Worm (Caenorhabditis elegans) whole organism, L4 larva: ENCODE results near the gene T10G3.3.

Experiments
- F37D6.2 ChIP-seq: sonication (generic microtip); optimal IDR thresholded peaks from 2 replicates; lab custom pipeline; 2016; ENCODE audit warnings: mild to moderate bottlenecking, missing genetic modification characterization, missing compliant biosample characterization
- T26A8.4 ChIP-seq: fragments of 200-800 bp; sonication (Bioruptor generic); IDR thresholded peaks from 2 replicates; pipeline ENCODE4 v1.3.6; 2022; ENCODE audit warnings: missing genetic modification characterization, missing compliant biosample characterization
- arid-1 ChIP-seq: fragments of 200-800 bp; sonication (Bioruptor generic); conservative IDR thresholded peaks from 2 replicates; pipeline ENCODE4 v1.3.6; 2022; ENCODE audit warnings: missing genetic modification reagents, missing genetic modification characterization, missing compliant biosample characterization
- attf-4 ChIP-seq: sonication (generic microtip); optimal IDR thresholded peaks from 3 replicates; lab custom pipeline; 2017; ENCODE audit warnings: missing biosample characterization, missing genetic modification characterization
- ceh-62 ChIP-seq: sonication (generic microtip); optimal IDR thresholded peaks from 2 replicates; lab custom pipeline; 2017; ENCODE audit warnings: missing biosample characterization, missing genetic modification characterization
- daf-12 ChIP-seq: fragments of 150-350 bp; optimal IDR thresholded peaks from 2 replicates; lab custom pipeline; 2014; ENCODE audit warnings: missing biosample characterization, missing genetic modification reagents, missing genetic modification characterization
- dpl-1 ChIP-seq: fragments of 150-350 bp; optimal IDR thresholded peaks from 2 replicates; lab custom pipeline; 2014; ENCODE audit warnings: missing biosample characterization, missing genetic modification reagents, missing genetic modification characterization
- fos-1 ChIP-seq: fragments of 150-350 bp; optimal IDR thresholded peaks from 2 replicates; lab custom pipeline; 2014; ENCODE audit warnings: missing biosample characterization, missing genetic modification characterization
- lin-15B ChIP-seq: fragments of 150-350 bp; sonication (generic microtip); optimal IDR thresholded peaks from 3 replicates; lab custom pipeline; 2014; ENCODE audit warnings: missing biosample characterization, missing genetic modification characterization
- lsy-2 ChIP-seq, 2 experiments: fragments of 150-350 bp in 1 of 2; sonication (generic microtip) in 1 of 2; optimal IDR thresholded peaks; 2 replicates each; lab custom pipeline; 2014 to 2017; ENCODE audit warnings: missing biosample characterization in 2 of 2, missing genetic modification characterization in 2 of 2
- mdt-29 ChIP-seq: fragments of 200-800 bp; sonication (Bioruptor generic); IDR thresholded peaks from 2 replicates; pipeline ENCODE4 v1.3.6; 2022; ENCODE audit warnings: missing genetic modification reagents, missing genetic modification characterization, missing compliant biosample characterization
- nhr-237 ChIP-seq: sonication (generic microtip); optimal IDR thresholded peaks from 2 replicates; lab custom pipeline; 2017; ENCODE audit warnings: missing biosample characterization, missing genetic modification characterization
- unc-62 ChIP-seq, 3 experiments: fragments of 150-350 bp in 1 of 3; sonication (generic microtip); optimal IDR thresholded peaks in 2 of 3; peaks in 1 of 3; 1 replicate in 1 of 3; 2 replicates in 2 of 3; lab custom pipeline; 2014 to 2017; ENCODE audit warnings: missing biosample characterization in 3 of 3, missing genetic modification characterization in 3 of 3, missing genetic modification reagents in 3 of 3, missing genotype in 1 of 3
- ztf-11 ChIP-seq: fragments of 150-350 bp; optimal IDR thresholded peaks from 2 replicates; lab custom pipeline; 2014; ENCODE audit warnings: missing biosample characterization, missing genetic modification characterization

DNA sequence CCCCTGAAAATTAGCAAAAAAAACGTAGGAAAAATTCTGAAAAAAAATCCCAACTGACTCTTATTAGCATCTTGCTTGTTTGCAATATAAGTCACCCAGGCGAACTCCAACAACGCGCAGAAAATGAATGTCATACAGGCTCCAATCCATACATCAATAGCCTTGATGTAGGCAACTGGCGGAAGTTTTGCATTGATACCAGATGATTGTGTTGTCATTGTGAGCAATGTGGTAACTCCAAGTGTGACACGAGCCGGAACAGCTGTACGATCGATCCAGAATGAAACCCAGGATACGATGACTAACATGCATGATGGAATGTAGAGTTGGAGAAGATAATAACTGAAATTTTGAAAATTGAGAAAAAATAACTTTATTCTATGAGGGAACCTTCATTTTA is 9.2 kb upstream of the T10G3.3 start:
- TF ChIP-seq daf-12 (tag; lab: Kevin White, UChicago), result no peak
- no peak for TF ChIP-seq dpl-1
- TF ChIP-seq nhr-237 (tag; lab: Kevin White, UChicago), result no peak
- no peak for TF ChIP-seq T26A8.4
- TF ChIP-seq unc-62 (GFP tag; optimal IDR thresholded peaks at IDR 0.05 in 1 of 2; lab: Kevin White, UChicago), result peak in 1 of 2 experiments; percentile 95
- no peak for TF ChIP-seq unc-62 (tag; optimal IDR thresholded peaks at IDR 0.05; lab: Kevin White, UChicago)
- TF ChIP-seq mdt-29 (GFP tag; lab: Robert Waterston, UW), result no peak
- no peak for TF ChIP-seq ztf-11
- no peak for TF ChIP-seq arid-1
- TF ChIP-seq lin-15B (tag; lab: Kevin White, UChicago), result no peak
- TF ChIP-seq attf-4 (tag; lab: Kevin White, UChicago), result no peak
- TF ChIP-seq fos-1 (tag; lab: Kevin White, UChicago), result no peak
- no peak for TF ChIP-seq lsy-2 (tag; optimal IDR thresholded peaks at IDR 0.05; lab: Kevin White, UChicago)
- TF ChIP-seq F37D6.2, result no peak
- no peak for TF ChIP-seq ceh-62 (tag; lab: Kevin White, UChicago)
